Worm (Caenorhabditis elegans) whole organism, young adult: ENCODE data around the gene zig-11.
A peak's percentile ranks its signal among the peaks of the same experiment; 100 is the strongest.

Experiments
- C06A6.2 ChIP-seq: fragments of 200-800 bp; sonication (Bioruptor generic); conservative IDR thresholded peaks from 2 replicates; pipeline ENCODE4 v1.3.6; 2022; ENCODE audit warnings: missing genetic modification characterization, missing compliant biosample characterization
- C17E4.6 ChIP-seq: fragments of 200-800 bp; sonication (Bioruptor generic); IDR thresholded peaks from 2 replicates; pipeline ENCODE4 v1.3.6; 2022; ENCODE audit warnings: missing genetic modification reagents, missing genetic modification characterization, missing compliant biosample characterization
- D2030.7 ChIP-seq: fragments of 200-800 bp; sonication (Bioruptor generic); IDR thresholded peaks from 2 replicates; pipeline ENCODE4 v1.3.6; 2022; ENCODE audit warnings: missing genetic modification reagents, missing genetic modification characterization, missing compliant biosample characterization
- F22D6.2 ChIP-seq: sonication (generic microtip); optimal IDR thresholded peaks from 2 replicates; lab custom pipeline; 2016; ENCODE audit warnings: mild to moderate bottlenecking, missing genetic modification characterization, missing compliant biosample characterization
- F39B2.1 ChIP-seq: fragments of 200-800 bp; sonication (Bioruptor generic); IDR thresholded peaks from 2 replicates; pipeline ENCODE4 v1.3.6; 2022; ENCODE audit warnings: missing genetic modification reagents, missing genetic modification characterization, missing compliant biosample characterization
- F52B5.7 ChIP-seq: sonication (generic microtip); optimal IDR thresholded peaks from 2 replicates; lab custom pipeline; 2016; ENCODE audit warnings: mild to moderate bottlenecking, missing genetic modification characterization, missing compliant biosample characterization
- F55B11.4 ChIP-seq: sonication (generic microtip); optimal IDR thresholded peaks from 2 replicates; lab custom pipeline; 2016; ENCODE audit warnings: missing compliant biosample characterization, missing genetic modification characterization, borderline replicate concordance; ENCODE audit not compliant: insufficient read depth
- F57A8.1 ChIP-seq: fragments of 200-800 bp; sonication (Bioruptor generic); optimal IDR thresholded peaks from 2 replicates; lab custom pipeline; 2018; ENCODE audit warnings: mild to moderate bottlenecking, missing genetic modification characterization, moderate library complexity, missing compliant biosample characterization
- K12H6.12 ChIP-seq: fragments of 200-800 bp; sonication (Bioruptor generic); optimal IDR thresholded peaks from 2 replicates; lab custom pipeline; 2018; ENCODE audit warnings: mild to moderate bottlenecking, missing genetic modification characterization, missing compliant biosample characterization
- T26A5.8 ChIP-seq: sonication (generic microtip); optimal IDR thresholded peaks from 2 replicates; lab custom pipeline; 2016; ENCODE audit warnings: missing genetic modification characterization, missing compliant biosample characterization
- akir-1 ChIP-seq: fragments of 200-800 bp; sonication (Bioruptor generic); optimal IDR thresholded peaks from 2 replicates; lab custom pipeline; 2018; ENCODE audit warnings: mild to moderate bottlenecking, missing genetic modification characterization, moderate library complexity, missing compliant biosample characterization
- ama-1 ChIP-seq, 3 experiments: fragments of 150-350 bp in 1 of 3; sonication (generic microtip) in 2 of 3; optimal IDR thresholded peaks; 2 replicates each; lab custom pipeline; 2014 to 2018; ENCODE audit warnings: missing biosample characterization in 2 of 3, missing genetic modification characterization in 2 of 3, missing genetic modification reagents in 2 of 3
- aptf-3 ChIP-seq: fragments of 200-800 bp; sonication (Bioruptor generic); IDR thresholded peaks from 2 replicates; pipeline ENCODE4 v1.3.6; 2022; ENCODE audit warnings: missing genetic modification characterization, missing compliant biosample characterization
- athp-1 ChIP-seq: sonication (generic microtip); optimal IDR thresholded peaks from 2 replicates; lab custom pipeline; 2017; ENCODE audit warnings: mild to moderate bottlenecking, missing genetic modification characterization, missing compliant biosample characterization
- bed-2 ChIP-seq: fragments of 200-800 bp; sonication (Bioruptor generic); IDR thresholded peaks from 2 replicates; pipeline ENCODE4 v1.3.6; 2022; ENCODE audit warnings: missing genetic modification reagents, missing genetic modification characterization, missing compliant biosample characterization
- cebp-2 ChIP-seq: fragments of 200-800 bp; sonication (Bioruptor generic); IDR thresholded peaks from 2 replicates; pipeline ENCODE4 v1.3.6; 2022; ENCODE audit warnings: missing genetic modification characterization, missing compliant biosample characterization
- ceh-100 ChIP-seq: fragments of 200-800 bp; sonication (Bioruptor generic); IDR thresholded peaks from 2 replicates; pipeline ENCODE4 v1.3.6; 2022; ENCODE audit warnings: missing genetic modification reagents, missing genetic modification characterization, missing compliant biosample characterization
- ceh-79 ChIP-seq: sonication (generic microtip); optimal IDR thresholded peaks from 2 replicates; lab custom pipeline; 2017; ENCODE audit warnings: mild to moderate bottlenecking, missing genetic modification characterization, missing compliant biosample characterization
- die-1 ChIP-seq: sonication (generic microtip); optimal IDR thresholded peaks from 2 replicates; lab custom pipeline; 2016; ENCODE audit warnings: missing genotype, mild to moderate bottlenecking, missing genetic modification characterization, missing compliant biosample characterization
- dox-1 ChIP-seq: fragments of 200-800 bp; sonication (Bioruptor generic); IDR thresholded peaks from 2 replicates; pipeline ENCODE4 v1.3.6; 2022; ENCODE audit warnings: missing genetic modification reagents, missing genetic modification characterization, missing compliant biosample characterization
- efl-1 ChIP-seq: fragments of 150-350 bp; optimal IDR thresholded peaks from 2 replicates; lab custom pipeline; 2014; ENCODE audit warnings: missing biosample characterization, missing genetic modification reagents, missing genetic modification characterization
- egl-44 ChIP-seq: fragments of 200-800 bp; sonication (Bioruptor generic); IDR thresholded peaks from 2 replicates; pipeline ENCODE4 v1.3.6; 2022; ENCODE audit warnings: missing genetic modification reagents, missing genetic modification characterization, missing compliant biosample characterization
- egrh-3 ChIP-seq: fragments of 200-800 bp; sonication (Bioruptor generic); IDR thresholded peaks from 2 replicates; pipeline ENCODE4 v1.3.6; 2022; ENCODE audit warnings: missing genetic modification reagents, missing genetic modification characterization, missing compliant biosample characterization
- ets-4 ChIP-seq: fragments of 200-800 bp; sonication (Bioruptor generic); optimal IDR thresholded peaks from 2 replicates; lab custom pipeline; 2018; ENCODE audit warnings: mild to moderate bottlenecking, missing genetic modification characterization, missing compliant biosample characterization
- him-1 ChIP-seq: sonication (generic microtip); optimal IDR thresholded peaks from 2 replicates; lab custom pipeline; 2016; ENCODE audit warnings: missing genotype, missing genetic modification reagents, missing genetic modification characterization, missing compliant biosample characterization
- let-526 ChIP-seq: fragments of 200-800 bp; sonication (Bioruptor generic); IDR thresholded peaks from 2 replicates; pipeline ENCODE4 v1.3.6; 2022; ENCODE audit warnings: missing genetic modification reagents, missing genetic modification characterization, missing compliant biosample characterization
- lin-40 ChIP-seq: sonication (generic microtip); optimal IDR thresholded peaks from 2 replicates; lab custom pipeline; 2016; ENCODE audit warnings: missing genetic modification characterization, mild to moderate bottlenecking, missing compliant biosample characterization, missing genotype, missing genetic modification reagents
- lin-54 ChIP-seq: fragments of 200-800 bp; sonication (Bioruptor generic); optimal IDR thresholded peaks from 2 replicates; lab custom pipeline; 2018; ENCODE audit warnings: mild to moderate bottlenecking, missing genetic modification characterization, missing compliant biosample characterization
- madf-6 ChIP-seq: fragments of 200-800 bp; sonication (Bioruptor generic); IDR thresholded peaks from 2 replicates; pipeline ENCODE4 v1.3.6; 2022; ENCODE audit warnings: missing genetic modification reagents, missing genetic modification characterization, missing compliant biosample characterization
- mxl-1 ChIP-seq: sonication (generic microtip); optimal IDR thresholded peaks from 2 replicates; lab custom pipeline; 2016; ENCODE audit warnings: missing genetic modification characterization, missing compliant biosample characterization
- nhr-120 ChIP-seq: fragments of 200-800 bp; sonication (Bioruptor generic); IDR thresholded peaks from 2 replicates; pipeline ENCODE4 v1.3.6; 2022; ENCODE audit warnings: missing genetic modification characterization, missing compliant biosample characterization
- nhr-179 ChIP-seq: sonication (generic microtip); optimal IDR thresholded peaks from 2 replicates; lab custom pipeline; 2016; ENCODE audit warnings: mild to moderate bottlenecking, missing genetic modification characterization, missing compliant biosample characterization
- nhr-80 ChIP-seq: sonication (generic microtip); optimal IDR thresholded peaks from 2 replicates; lab custom pipeline; 2016; ENCODE audit warnings: missing genetic modification characterization, missing compliant biosample characterization
- pbrm-1 ChIP-seq: fragments of 200-800 bp; sonication (Bioruptor generic); IDR thresholded peaks from 2 replicates; pipeline ENCODE4 v1.3.6; 2022; ENCODE audit warnings: missing genetic modification reagents, missing genetic modification characterization, missing compliant biosample characterization
- rpc-1 ChIP-seq, 2 experiments: fragments of 150-350 bp in 1 of 2; sonication (generic microtip) in 1 of 2; optimal IDR thresholded peaks; 2 replicates each; lab custom pipeline; 2014 to 2018; ENCODE audit warnings: missing biosample characterization in 1 of 2, missing genetic modification characterization in 1 of 2, missing genetic modification reagents in 1 of 2, missing genotype in 1 of 2
- sea-2 ChIP-seq: fragments of 200-800 bp; sonication (Bioruptor generic); IDR thresholded peaks from 2 replicates; pipeline ENCODE4 v1.3.6; 2022; ENCODE audit warnings: missing genetic modification characterization, missing compliant biosample characterization
- somi-1 ChIP-seq: fragments of 200-800 bp; sonication (Bioruptor generic); optimal IDR thresholded peaks from 2 replicates; lab custom pipeline; 2018; ENCODE audit warnings: mild to moderate bottlenecking, missing genetic modification characterization, missing compliant biosample characterization
- tbp1 ChIP-seq: fragments of 200-800 bp; sonication (Bioruptor generic); optimal IDR thresholded peaks from 2 replicates; lab custom pipeline; 2018; ENCODE audit warnings: mild to moderate bottlenecking, missing genetic modification characterization, missing compliant biosample characterization
- tlf-1 ChIP-seq: fragments of 200-800 bp; sonication (Bioruptor generic); optimal IDR thresholded peaks from 2 replicates; lab custom pipeline; 2018; ENCODE audit warnings: mild to moderate bottlenecking, missing genetic modification characterization, missing compliant biosample characterization
- unc-130 ChIP-seq: sonication (generic microtip); optimal IDR thresholded peaks from 2 replicates; lab custom pipeline; 2016; ENCODE audit warnings: missing genetic modification reagents, missing genetic modification characterization, missing compliant biosample characterization
- unc-62 ChIP-seq: fragments of 150-350 bp; optimal IDR thresholded peaks from 2 replicates; lab custom pipeline; 2014; ENCODE audit warnings: missing biosample characterization, missing genetic modification reagents, missing genetic modification characterization
- zfh-2 ChIP-seq: fragments of 200-800 bp; sonication (Bioruptor generic); conservative IDR thresholded peaks from 2 replicates; pipeline ENCODE4 v1.3.6; 2022; ENCODE audit warnings: missing genetic modification reagents, missing genetic modification characterization, missing compliant biosample characterization
- ztf-22 ChIP-seq: fragments of 200-800 bp; sonication (Bioruptor generic); optimal IDR thresholded peaks from 2 replicates; lab custom pipeline; 2018; ENCODE audit warnings: mild to moderate bottlenecking, missing genetic modification characterization, moderate library complexity, missing compliant biosample characterization
- ztf-6 ChIP-seq: fragments of 200-800 bp; sonication (Bioruptor generic); IDR thresholded peaks from 2 replicates; pipeline ENCODE4 v1.3.6; 2022; ENCODE audit warnings: missing genetic modification reagents, missing genetic modification characterization, missing compliant biosample characterization

The zig-11 gene

ce11 chrV:1849992-1850391, 42.7 kb downstream of the zig-11 start:
- TF ChIP-seq bed-2 (GFP tag; lab: Robert Waterston, UW) (0 out of 2 replicates have a peak, but pooled peaks have one; percentile 31), cebp-2 (GFP tag; lab: Robert Waterston, UW) (0 out of 2 replicates have a peak, but pooled peaks have one; percentile 46), zfh-2 (GFP tag; lab: Robert Waterston, UW) (peak; percentile 94), egrh-3 (GFP tag; lab: Robert Waterston, UW) (peak; percentile 99)
- TF ChIP-seq, all 124 proteins: peak for 4; not testable (repeated sequence) for 120

DNA sequence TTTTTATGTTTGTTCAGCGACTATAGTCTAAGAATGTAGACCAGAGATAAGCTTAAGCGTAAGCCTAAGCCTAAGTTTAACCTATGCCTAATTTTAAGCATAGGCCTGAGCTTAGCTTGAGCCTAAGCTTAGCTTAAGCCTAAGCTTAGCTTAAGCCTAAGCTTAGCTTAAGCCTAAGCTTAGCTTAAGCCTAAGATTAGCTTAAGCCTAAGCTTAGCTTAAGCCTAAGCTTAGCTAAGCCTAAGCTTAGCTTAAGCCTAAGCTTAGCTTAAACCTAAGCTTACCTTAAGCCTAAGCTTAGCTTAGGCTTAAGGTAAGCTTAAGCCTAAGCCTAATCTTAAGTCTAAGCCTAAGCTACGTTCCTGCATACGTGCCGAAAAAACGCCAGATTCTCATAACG, 44.1 kb downstream of the zig-11 start:
- no peak for TF ChIP-seq ztf-6 (GFP tag; lab: Robert Waterston, UW)
- no peak for TF ChIP-seq nhr-120
- TF ChIP-seq F22D6.2 (tag; lab: Kevin White, UChicago) = no peak
- TF ChIP-seq mxl-1 (tag; lab: Kevin White, UChicago) = no peak
- no peak for TF ChIP-seq ceh-79 (tag; lab: Kevin White, UChicago)
- TF ChIP-seq efl-1 (GFP tag; lab: Kevin White, UChicago) = no peak
- no peak for TF ChIP-seq ztf-22 (GFP tag; lab: Kevin White, UChicago)
- no peak for TF ChIP-seq C06A6.2 (GFP tag; lab: Robert Waterston, UW)
- TF ChIP-seq athp-1 (tag; lab: Kevin White, UChicago) = no peak
- no peak for TF ChIP-seq egl-44
- TF ChIP-seq nhr-179 (tag; lab: Kevin White, UChicago) = no peak
- TF ChIP-seq ets-4 = no peak
- no peak for TF ChIP-seq sea-2
- no peak for TF ChIP-seq akir-1
- no peak for TF ChIP-seq ama-1 (optimal IDR thresholded peaks at IDR 0.05; lab: Kevin White, UChicago)
- TF ChIP-seq ama-1 (GFP tag; optimal IDR thresholded peaks at IDR 0.05; lab: Kevin White, UChicago) = no peak
- no peak for TF ChIP-seq die-1 (tag; lab: Kevin White, UChicago)
- TF ChIP-seq tlf-1 = no peak
- no peak for TF ChIP-seq T26A5.8 (tag; lab: Kevin White, UChicago)
- TF ChIP-seq F57A8.1 (GFP tag; lab: Kevin White, UChicago) = no peak
- TF ChIP-seq aptf-3 = no peak

DNA sequence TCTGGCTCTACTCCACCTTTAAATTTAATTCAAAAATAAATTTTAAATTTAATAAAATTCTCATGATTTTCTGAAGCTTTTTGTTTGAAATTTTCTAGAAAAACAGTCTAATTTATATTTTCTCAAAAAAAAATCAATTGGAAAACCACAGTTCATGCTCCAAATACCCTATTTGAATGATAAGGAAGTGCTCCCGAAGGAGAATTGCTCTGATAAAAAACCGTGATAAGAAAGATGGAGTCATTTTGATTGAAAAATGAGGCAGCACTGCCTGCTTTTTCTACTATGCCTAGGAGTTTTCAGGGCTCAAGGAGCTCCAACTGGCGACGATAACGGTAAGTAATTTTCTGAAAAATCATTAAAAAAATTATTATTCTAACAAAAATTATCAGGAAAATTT, 46.8 kb downstream of the zig-11 start, which contains the start of gene T10B5.7:
Gene T10B5.7, plus strand, starts transcription at position 225 of the 400 bp plus-strand sequence.
- no peak for TF ChIP-seq F22D6.2 (tag; lab: Kevin White, UChicago)
- TF ChIP-seq nhr-80 (tag; lab: Kevin White, UChicago) = peak; percentile 46

- TF ChIP-seq rpc-1 (optimal IDR thresholded peaks at IDR 0.05; lab: Kevin White, UChicago) (no peak), rpc-1 (tag; optimal IDR thresholded peaks at IDR 0.05; lab: Kevin White, UChicago) (no peak), pbrm-1 (GFP tag; lab: Robert Waterston, UW) (no peak), somi-1 (no peak), let-526 (no peak), madf-6 (GFP tag; lab: Robert Waterston, UW) (no peak), tbp1 (GFP tag; lab: Kevin White, UChicago) (no peak), zfh-2 (GFP tag; lab: Robert Waterston, UW) (no peak)
Measured at ce11 chrV:1841744-1842143, 51.0 kb downstream of the zig-11 start, which contains the start of gene T10B5.8. TSS of gene T10B5.8 (plus strand) at chrV:1842044.

- TF ChIP-seq him-1 (tag; lab: Kevin White, UChicago) = no peak
- TF ChIP-seq ceh-100 = no peak
- no peak for TF ChIP-seq aptf-3
- TF ChIP-seq D2030.7 (GFP tag; lab: Robert Waterston, UW) = no peak
- no peak for TF ChIP-seq unc-130 (GFP tag; lab: Kevin White, UChicago)
- TF ChIP-seq F52B5.7 (tag; lab: Kevin White, UChicago) = no peak
- TF ChIP-seq somi-1 = no peak
- TF ChIP-seq K12H6.12 (tag; lab: Kevin White, UChicago) = no peak
- TF ChIP-seq lin-40 = no peak
- no peak for TF ChIP-seq F55B11.4 (tag; lab: Kevin White, UChicago)
- no peak for TF ChIP-seq F39B2.1 (GFP tag; lab: Robert Waterston, UW)
- no peak for TF ChIP-seq C17E4.6 (GFP tag; lab: Robert Waterston, UW)
- TF ChIP-seq lin-54 = no peak
- TF ChIP-seq dox-1 (GFP tag; lab: Robert Waterston, UW) = no peak
- TF ChIP-seq unc-62 (GFP tag; lab: Kevin White, UChicago) = no peak
Measured at ce11 chrV:1829973-1830372, 62.8 kb downstream of the zig-11 start, which contains the start of gene Y32G9B.1. TSS of gene Y32G9B.1 (minus strand) at chrV:1830073.
